Worm (Caenorhabditis elegans) whole organism, mixed stage, embryonic: ENCODE measurements around the gene vps-33.2.

ENCODE experiments used
- ces-1 ChIP-seq: fragments of 150-350 bp; optimal IDR thresholded peaks from 2 replicates; lab custom pipeline; 2014; ENCODE audit warnings: missing biosample characterization, missing genetic modification reagents, missing genetic modification characterization
- drap-1 ChIP-seq: fragments of 200-800 bp; sonication (Bioruptor generic); optimal IDR thresholded peaks from 3 replicates; lab custom pipeline; 2018; ENCODE audit warnings: mild to moderate bottlenecking, missing genetic modification characterization, missing compliant biosample characterization
- ham-2 ChIP-seq: fragments of 200-800 bp; sonication (Bioruptor generic); optimal IDR thresholded peaks from 2 replicates; lab custom pipeline; 2018; ENCODE audit warnings: mild to moderate bottlenecking, missing genetic modification characterization, missing compliant biosample characterization
- hlh-1 ChIP-seq: fragments of 150-350 bp; optimal IDR thresholded peaks from 2 replicates; lab custom pipeline; 2014; ENCODE audit warnings: missing biosample characterization, missing genetic modification reagents, missing genetic modification characterization
- lin-32 ChIP-seq: fragments of 200-800 bp; sonication (Bioruptor generic); optimal IDR thresholded peaks from 2 replicates; lab custom pipeline; 2018; ENCODE audit warnings: mild to moderate bottlenecking, missing genetic modification characterization, missing compliant biosample characterization
- mab-5 ChIP-seq: fragments of 150-350 bp; optimal IDR thresholded peaks from 2 replicates; lab custom pipeline; 2014; ENCODE audit warnings: missing biosample characterization, missing genetic modification characterization
- mep-1 ChIP-seq: fragments of 150-350 bp; optimal IDR thresholded peaks from 2 replicates; lab custom pipeline; 2017; ENCODE audit warnings: missing biosample characterization, missing genetic modification reagents, missing genetic modification characterization, inconsistent platforms
- nhr-28 ChIP-seq: fragments of 150-350 bp; optimal IDR thresholded peaks from 2 replicates; lab custom pipeline; 2014; ENCODE audit warnings: missing biosample characterization, missing genetic modification characterization
- pha-4 ChIP-seq: fragments of 150-350 bp; optimal IDR thresholded peaks from 2 replicates; lab custom pipeline; 2018; ENCODE audit warnings: missing biosample characterization, missing genetic modification reagents, missing genetic modification characterization
- snpc-4 ChIP-seq: fragments of 150-350 bp; optimal IDR thresholded peaks from 2 replicates; lab custom pipeline; 2014; ENCODE audit warnings: missing biosample characterization, missing genetic modification characterization
- unc-39 ChIP-seq: fragments of 150-350 bp; optimal IDR thresholded peaks from 2 replicates; lab custom pipeline; 2014; ENCODE audit warnings: missing biosample characterization, missing genetic modification characterization

DNA sequence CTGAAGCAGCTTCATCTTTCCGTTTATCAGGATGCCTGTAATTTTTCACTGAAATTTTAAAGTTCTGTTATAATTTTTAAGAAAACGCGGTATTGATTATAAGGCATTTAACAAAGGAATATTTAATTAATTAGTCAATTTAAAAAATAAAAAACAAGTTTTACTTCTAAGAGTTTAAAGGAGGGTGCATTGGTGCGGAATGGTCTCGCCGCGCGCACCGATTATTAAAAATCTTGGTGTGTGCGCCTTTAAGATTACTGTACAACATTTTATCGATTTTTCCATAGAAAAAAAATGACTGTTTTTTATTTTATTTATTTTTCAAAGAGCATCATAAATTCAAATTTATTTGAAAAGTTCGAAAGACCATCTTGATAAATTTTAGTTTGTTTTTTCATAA lies 3.5 kb upstream of the vps-33.2 start:
- no peak for TF ChIP-seq drap-1 (GFP tag; lab: Kevin White, UChicago)
- TF ChIP-seq unc-39 (tag; lab: Kevin White, UChicago) = no peak
- TF ChIP-seq hlh-1 (tag; lab: Kevin White, UChicago) = no peak
- no peak for TF ChIP-seq mep-1
- TF ChIP-seq mab-5 (tag; lab: Kevin White, UChicago) = no peak
- TF ChIP-seq pha-4 = no peak
- no peak for TF ChIP-seq lin-32 (GFP tag; lab: Kevin White, UChicago)
- TF ChIP-seq ham-2 (GFP tag; lab: Kevin White, UChicago) = no peak
- TF ChIP-seq nhr-28 (tag; lab: Kevin White, UChicago) = no peak
- no peak for TF ChIP-seq ces-1
- no peak for TF ChIP-seq snpc-4
